Fruit fly (Drosophila melanogaster) whole organism, pupa: ENCODE measurements around the gene Dph4.

ENCODE experiments used
- CG10348 ChIP-seq: fragments of 200-800 bp; sonication (Bioruptor generic); IDR thresholded peaks from 2 replicates; pipeline ENCODE4 v1.3.6; 2022; ENCODE audit warnings: missing biosample characterization, missing genetic modification characterization
- CG12605 ChIP-seq: fragments of 200-800 bp; sonication (Bioruptor generic); IDR thresholded peaks from 2 replicates; pipeline ENCODE4 v1.3.6; 2022; ENCODE audit warnings: missing biosample characterization, missing genetic modification characterization
- CG13204 ChIP-seq: fragments of 200-800 bp; sonication (Bioruptor generic); optimal IDR thresholded peaks from 2 replicates; lab custom pipeline; 2018; ENCODE audit warnings: missing biosample characterization, mild to moderate bottlenecking, missing genetic modification characterization, moderate library complexity
- CG14655 ChIP-seq: fragments of 200-800 bp; sonication (Bioruptor generic); optimal IDR thresholded peaks from 3 replicates; lab custom pipeline; 2017; ENCODE audit warnings: mild to moderate bottlenecking, missing biosample characterization, missing genetic modification reagents, missing genetic modification characterization
- CG15710 ChIP-seq: fragments of 200-800 bp; sonication (Bioruptor generic); optimal IDR thresholded peaks from 2 replicates; lab custom pipeline; 2018; ENCODE audit warnings: missing biosample characterization, mild to moderate bottlenecking, missing genetic modification characterization, moderate library complexity
- CG17806 ChIP-seq: fragments of 200-800 bp; sonication (Bioruptor generic); optimal IDR thresholded peaks from 2 replicates; lab custom pipeline; 2018; ENCODE audit warnings: missing biosample characterization, mild to moderate bottlenecking, missing genetic modification characterization, moderate library complexity
- CG32121 ChIP-seq: fragments of 200-800 bp; sonication (Bioruptor generic); IDR thresholded peaks from 2 replicates; pipeline ENCODE4 v1.3.6; 2022; ENCODE audit warnings: missing biosample characterization, missing genetic modification characterization
- CG34367 ChIP-seq: fragments of 200-800 bp; sonication (Bioruptor generic); optimal IDR thresholded peaks from 2 replicates; lab custom pipeline; 2018; ENCODE audit warnings: missing biosample characterization, mild to moderate bottlenecking, missing genetic modification characterization
- CG4496 ChIP-seq: fragments of 200-800 bp; sonication (Bioruptor generic); IDR thresholded peaks from 3 replicates; pipeline ENCODE4 v1.3.6; 2022; ENCODE audit warnings: missing biosample characterization, missing genetic modification characterization
- CG8159 ChIP-seq: fragments of 200-800 bp; sonication (Bioruptor generic); optimal IDR thresholded peaks from 3 replicates; lab custom pipeline; 2018; ENCODE audit warnings: missing biosample characterization, mild to moderate bottlenecking, missing genetic modification characterization, moderate library complexity
- CG8301 ChIP-seq: fragments of 200-800 bp; sonication (Bioruptor generic); optimal IDR thresholded peaks from 2 replicates; lab custom pipeline; 2018; ENCODE audit warnings: missing biosample characterization, mild to moderate bottlenecking, missing genetic modification characterization
- CG9948 ChIP-seq: fragments of 200-800 bp; sonication (Bioruptor generic); optimal IDR thresholded peaks from 2 replicates; lab custom pipeline; 2018; ENCODE audit warnings: missing biosample characterization, mild to moderate bottlenecking, missing genetic modification characterization, moderate library complexity
- D1 ChIP-seq: fragments of 200-800 bp; sonication (Bioruptor generic); optimal IDR thresholded peaks from 2 replicates; lab custom pipeline; 2018; ENCODE audit warnings: missing biosample characterization, mild to moderate bottlenecking, missing genetic modification characterization, moderate library complexity
- EcR ChIP-seq: fragments of 200-800 bp; sonication (Bioruptor generic); optimal IDR thresholded peaks from 3 replicates; lab custom pipeline; 2019; ENCODE audit warnings: missing biosample characterization, missing genetic modification characterization, mild to moderate bottlenecking, moderate library complexity, missing genetic modification reagents
- Ets98B ChIP-seq: fragments of 200-800 bp; sonication (Bioruptor generic); IDR thresholded peaks from 2 replicates; pipeline ENCODE4 v1.3.6; 2022; ENCODE audit warnings: missing biosample characterization, missing genetic modification characterization
- Pif1A ChIP-seq: fragments of 200-800 bp; sonication (Bioruptor generic); optimal IDR thresholded peaks from 3 replicates; lab custom pipeline; 2016; ENCODE audit warnings: missing biosample characterization, missing genetic modification characterization
- Pif1B ChIP-seq: fragments of 200-800 bp; sonication (Bioruptor generic); optimal IDR thresholded peaks from 3 replicates; lab custom pipeline; 2016; ENCODE audit warnings: missing biosample characterization, missing genetic modification characterization
- Snoo ChIP-seq: fragments of 200-800 bp; sonication (Bioruptor generic); optimal IDR thresholded peaks from 3 replicates; lab custom pipeline; 2017; ENCODE audit warnings: missing biosample characterization, mild to moderate bottlenecking, missing genetic modification characterization, inconsistent platforms
- fd96Ca ChIP-seq: fragments of 200-800 bp; sonication (Bioruptor generic); IDR thresholded peaks from 3 replicates; pipeline ENCODE4 v1.3.6; 2022; ENCODE audit warnings: missing biosample characterization, missing genetic modification characterization
- gl ChIP-seq: fragments of 200-800 bp; sonication (Bioruptor generic); optimal IDR thresholded peaks from 2 replicates; lab custom pipeline; 2018; ENCODE audit warnings: missing biosample characterization, mild to moderate bottlenecking, missing genetic modification characterization
- rn ChIP-seq: fragments of 200-800 bp; sonication (Bioruptor generic); IDR thresholded peaks from 2 replicates; pipeline ENCODE4 v1.3.6; 2022; ENCODE audit warnings: missing biosample characterization, missing genetic modification characterization

The Dph4 gene

DNA sequence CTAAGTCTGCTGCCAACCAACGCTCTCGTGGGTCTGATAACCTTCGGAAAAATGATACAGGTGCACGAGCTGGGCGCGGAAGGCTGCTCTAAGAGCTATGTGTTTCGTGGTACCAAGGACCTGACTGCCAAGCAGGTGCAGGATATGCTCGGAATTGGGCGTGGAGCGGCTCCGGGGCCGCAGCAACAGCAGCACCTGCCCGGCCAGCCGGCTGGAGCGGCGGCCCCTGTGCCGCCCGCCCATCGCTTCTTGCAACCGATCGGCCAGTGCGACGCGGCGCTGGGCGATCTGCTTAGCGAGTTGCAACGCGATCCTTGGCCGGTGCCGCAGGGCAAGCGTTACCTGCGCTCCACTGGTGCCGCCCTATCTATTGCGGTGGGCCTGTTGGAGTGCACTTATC lies 26.0 kb upstream of the Dph4 start:
- TF ChIP-seq CG10348 (GFP tag; lab: Robert Waterston, UW), result no peak
- no peak for TF ChIP-seq fd96Ca (GFP tag; lab: Robert Waterston, UW)
- TF ChIP-seq CG34367 (tag; lab: Kevin White, UChicago), result no peak
- no peak for TF ChIP-seq EcR (GFP tag; lab: Kevin White, UChicago)
- TF ChIP-seq CG4496 (GFP tag; lab: Robert Waterston, UW), result no peak
- TF ChIP-seq Ets98B (GFP tag; lab: Robert Waterston, UW), result no peak
- no peak for TF ChIP-seq CG32121
- TF ChIP-seq CG8159 (tag; lab: Kevin White, UChicago), result no peak
- no peak for TF ChIP-seq CG17806 (tag; lab: Kevin White, UChicago)
- no peak for TF ChIP-seq CG12605
- TF ChIP-seq Snoo, result no peak
- no peak for TF ChIP-seq CG9948 (tag; lab: Kevin White, UChicago)
- TF ChIP-seq Pif1B (GFP tag; lab: Kevin White, UChicago), result no peak
- no peak for TF ChIP-seq CG14655
- TF ChIP-seq D1 (tag; lab: Kevin White, UChicago), result no peak
- TF ChIP-seq, all 21 proteins: peak for 0

DNA sequence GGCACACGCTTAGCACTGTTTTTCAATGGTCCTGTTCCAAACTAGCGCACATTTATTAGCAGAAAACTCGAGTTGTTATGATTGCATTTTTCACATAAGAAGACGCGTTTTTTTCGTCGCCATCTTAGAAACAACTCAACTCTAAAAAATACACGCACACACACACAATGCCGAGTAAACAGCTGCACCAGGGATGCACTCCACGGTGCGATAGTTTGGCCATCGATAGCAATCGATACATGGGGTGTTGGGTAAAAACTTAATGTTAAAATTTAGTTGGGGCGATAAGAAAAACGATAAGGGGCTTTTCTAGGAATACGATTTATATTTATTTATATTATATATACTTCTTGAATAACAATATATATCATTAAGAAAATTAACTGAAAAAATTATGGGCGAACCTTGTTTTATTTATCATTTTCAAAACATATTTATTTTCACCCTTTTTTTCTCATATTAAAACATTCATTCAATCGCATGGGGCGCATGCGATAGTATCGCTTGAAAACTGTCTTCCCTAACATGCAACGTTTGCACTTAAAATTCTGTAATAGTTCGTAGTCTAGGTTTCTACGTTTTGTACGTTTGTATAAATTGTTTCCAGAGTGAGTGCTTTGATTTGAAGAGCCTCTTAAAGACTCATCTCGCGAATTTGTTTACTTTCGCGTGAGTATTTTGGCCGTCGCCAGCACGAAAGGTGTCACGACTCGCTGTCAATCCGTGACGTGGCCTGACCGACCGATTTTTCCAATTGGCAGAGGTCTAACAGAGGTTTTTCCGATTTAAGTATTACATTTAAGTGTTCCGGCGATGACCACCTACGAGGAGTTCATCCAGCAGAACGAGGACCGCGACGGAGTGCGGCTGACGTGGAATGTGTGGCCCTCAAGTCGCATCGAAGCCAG lies 24.9 kb upstream of the Dph4 start, which contains the start of the genes MTA1-like and Sec23:
TSS of gene MTA1-like (minus strand) at position 170 of the 908 bp plus-strand sequence.
TSS of gene Sec23 (plus strand) at position 497 of the 908 bp plus-strand sequence.
- TF ChIP-seq CG15710 (tag; lab: Kevin White, UChicago) (peak; percentile 44), CG8301 (peak; percentile 9), fd96Ca (GFP tag; lab: Robert Waterston, UW) (peak; percentile 13; the same call in 2 of the 3 replicates), Ets98B (GFP tag; lab: Robert Waterston, UW) (no peak; the same call in 1 of the 2 replicates), CG17806 (tag; lab: Kevin White, UChicago) (peak; percentile 22), CG4496 (GFP tag; lab: Robert Waterston, UW) (peak; percentile 47; the same call in 1 of the 3 replicates), CG9948 (tag; lab: Kevin White, UChicago) (peak; percentile 33), CG32121 (no peak), Pif1A (GFP tag; lab: Kevin White, UChicago) (peak; percentile 43), D1 (tag; lab: Kevin White, UChicago) (no peak), CG8159 (tag; lab: Kevin White, UChicago) (peak; percentile 63), Snoo (peak; percentile 39), Pif1B (GFP tag; lab: Kevin White, UChicago) (peak; percentile 61)
- TF ChIP-seq, all 21 proteins: peak for 10

DNA sequence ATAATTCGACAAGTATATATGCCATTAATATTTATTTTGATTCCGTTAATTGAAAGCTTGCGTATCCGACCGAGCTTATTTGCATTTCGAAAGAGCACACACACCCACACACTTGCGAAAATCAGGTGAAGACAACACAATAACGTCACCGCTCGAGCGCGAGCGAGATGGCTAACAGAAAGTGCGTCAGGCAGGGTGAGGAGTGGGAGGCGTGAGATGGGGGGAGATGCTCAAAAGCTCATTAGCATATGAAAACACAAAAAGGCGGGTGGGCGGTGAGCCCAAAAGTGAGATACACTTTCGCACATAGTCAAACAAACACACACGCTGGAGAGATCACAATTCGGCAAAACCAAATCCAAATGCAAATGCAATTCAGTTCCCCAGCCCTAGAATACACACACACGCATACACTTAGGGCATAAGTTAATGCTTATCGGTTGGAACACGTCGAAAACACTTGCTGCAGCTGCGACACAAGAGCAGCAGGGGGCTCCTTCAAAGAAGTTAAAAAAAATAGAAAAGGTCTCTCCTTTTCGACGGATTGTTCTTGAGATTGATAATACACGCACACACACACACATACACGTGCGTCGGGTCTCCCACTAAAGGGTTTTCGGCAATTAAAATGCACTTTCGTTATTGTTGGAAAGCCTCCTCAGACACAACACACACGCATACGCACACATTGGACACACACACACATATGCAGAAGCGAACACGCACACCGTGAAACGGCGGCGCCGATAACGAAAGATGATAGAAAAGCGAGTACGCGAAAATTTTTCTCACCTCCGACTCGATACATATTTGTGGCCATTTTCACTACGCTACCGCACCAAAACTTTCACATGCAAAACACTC lies 24.0 kb upstream of the Dph4 start:
- TF ChIP-seq CG4496 (GFP tag; lab: Robert Waterston, UW), result 0 out of 3 replicates have a peak, but pooled peaks have one; percentile 21
- no peak for TF ChIP-seq Pif1A (GFP tag; lab: Kevin White, UChicago)
- TF ChIP-seq Pif1B (GFP tag; lab: Kevin White, UChicago), result no peak
- 0 out of 2 replicates have a peak, but pooled peaks have one; percentile 41 for TF ChIP-seq CG32121
- TF ChIP-seq, all 21 proteins: peak for 2

DNA sequence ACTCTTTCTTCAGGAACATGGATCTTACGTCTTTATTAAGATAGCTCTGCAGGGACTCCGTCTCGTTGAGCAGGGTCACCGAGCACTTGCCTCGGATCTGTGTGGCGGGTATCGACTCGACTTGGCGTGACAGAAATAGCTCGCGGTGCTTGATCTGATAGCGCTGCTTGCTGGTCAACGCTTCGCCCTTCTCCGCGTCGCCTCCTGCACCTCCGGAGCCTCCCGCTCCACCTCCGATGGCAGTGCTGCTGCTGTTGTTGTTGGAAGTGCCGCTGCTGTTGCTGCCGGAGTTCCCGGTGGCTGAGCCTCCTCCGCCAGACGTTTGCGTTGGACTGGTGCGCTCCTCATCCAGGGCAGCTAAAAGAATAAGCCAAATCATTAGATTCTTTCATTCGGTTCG lies 19.5 kb upstream of the Dph4 start:
- TF ChIP-seq fd96Ca (GFP tag; lab: Robert Waterston, UW) (no peak), CG8159 (tag; lab: Kevin White, UChicago) (no peak), EcR (GFP tag; lab: Kevin White, UChicago) (peak; percentile 8), Ets98B (GFP tag; lab: Robert Waterston, UW) (no peak)
- TF ChIP-seq, all 21 proteins: peak for 1

DNA sequence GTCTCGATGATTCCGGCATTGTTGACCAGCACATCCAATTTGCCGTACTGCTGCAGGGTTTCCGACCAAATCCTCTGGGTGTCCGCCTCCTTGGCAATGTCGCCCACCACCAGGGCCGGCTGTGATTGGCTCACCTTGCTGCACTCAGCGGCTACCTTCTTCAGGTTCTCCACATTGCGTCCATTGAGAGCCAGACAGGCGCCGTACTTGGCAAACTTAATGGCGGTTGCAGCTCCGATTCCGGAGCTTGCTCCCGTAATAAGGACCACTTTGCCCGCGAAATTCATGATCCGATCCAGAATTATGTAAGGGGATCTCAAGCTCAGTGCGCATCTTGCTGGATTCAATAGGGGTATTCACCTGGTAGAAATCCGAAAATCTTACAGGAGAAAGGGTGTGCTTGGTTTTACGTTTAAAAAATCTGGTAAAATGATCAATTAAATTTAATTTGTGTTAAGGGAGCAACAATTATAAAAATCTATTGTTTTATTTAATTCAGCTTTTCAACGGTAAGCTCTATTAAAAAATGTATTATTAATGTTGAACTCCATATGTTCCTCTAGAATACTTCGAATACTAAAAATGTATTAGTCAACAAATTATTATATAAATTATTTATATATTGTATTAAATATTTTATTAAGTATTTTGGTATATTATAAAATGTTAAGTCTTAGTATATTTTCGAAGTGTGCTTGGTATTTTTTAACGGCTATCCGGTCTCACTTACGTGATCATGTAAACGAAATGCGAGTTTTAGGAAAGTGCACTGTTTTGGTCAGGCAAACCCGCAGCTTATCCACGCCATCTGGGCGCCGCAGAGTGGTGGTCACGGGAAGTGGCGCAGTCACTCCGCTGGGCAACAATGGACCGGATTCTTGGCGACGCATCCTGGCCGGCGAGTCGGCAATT lies 12.8 kb upstream of the Dph4 start, which contains the start of the genes CG31548 and CG12170:
TSS of gene CG31548 (minus strand) at position 334 of the 912 bp plus-strand sequence.
TSS of gene CG12170 (plus strand) at position 716 of the 912 bp plus-strand sequence.
- peak; percentile 48 for TF ChIP-seq CG17806 (tag; lab: Kevin White, UChicago)
- TF ChIP-seq CG8301, result no peak
- TF ChIP-seq fd96Ca (GFP tag; lab: Robert Waterston, UW), result 0 out of 3 replicates have a peak, but pooled peaks have one; percentile 6
- no peak for TF ChIP-seq EcR (GFP tag; lab: Kevin White, UChicago)
- no peak for TF ChIP-seq CG9948 (tag; lab: Kevin White, UChicago)
- no peak for TF ChIP-seq CG14655
- no peak for TF ChIP-seq CG10348 (GFP tag; lab: Robert Waterston, UW)
- TF ChIP-seq Pif1A (GFP tag; lab: Kevin White, UChicago), result no peak
- TF ChIP-seq Pif1B (GFP tag; lab: Kevin White, UChicago), result no peak
- TF ChIP-seq CG13204 (GFP tag; lab: Kevin White, UChicago), result no peak
- TF ChIP-seq Ets98B (GFP tag; lab: Robert Waterston, UW), result no peak
- TF ChIP-seq rn (GFP tag; lab: Robert Waterston, UW), result no peak
- peak; percentile 34 for TF ChIP-seq CG15710 (tag; lab: Kevin White, UChicago)
- no peak for TF ChIP-seq CG8159 (tag; lab: Kevin White, UChicago)
- TF ChIP-seq CG12605, result peak; percentile 12; the same call in 1 of the 2 replicates
- no peak for TF ChIP-seq gl
- TF ChIP-seq CG32121, result no peak
- no peak for TF ChIP-seq CG4496 (GFP tag; lab: Robert Waterston, UW)
- TF ChIP-seq Snoo, result peak; percentile 27
- no peak for TF ChIP-seq CG34367 (tag; lab: Kevin White, UChicago)
- TF ChIP-seq D1 (tag; lab: Kevin White, UChicago), result no peak
